Worm (Caenorhabditis elegans) whole organism, L1 larva: ENCODE results near the gene str-261.

ENCODE experiments used
- ceh-90 ChIP-seq: sonication (generic microtip); optimal IDR thresholded peaks from 2 replicates; lab custom pipeline; 2016; ENCODE audit warnings: missing genetic modification characterization, missing compliant biosample characterization
- fkh-8 ChIP-seq: sonication (generic microtip); optimal IDR thresholded peaks from 2 replicates; lab custom pipeline; 2016; ENCODE audit warnings: mild to moderate bottlenecking, missing genetic modification characterization, missing compliant biosample characterization
- nhr-19 ChIP-seq: fragments of 200-800 bp; sonication (Bioruptor generic); conservative IDR thresholded peaks from 2 replicates; pipeline ENCODE4 v1.3.6; 2022; ENCODE audit warnings: missing genetic modification characterization, missing compliant biosample characterization
- rnt-1 ChIP-seq: sonication (generic microtip); optimal IDR thresholded peaks from 2 replicates; lab custom pipeline; 2016; ENCODE audit warnings: mild to moderate bottlenecking, missing genetic modification characterization, moderate library complexity, missing compliant biosample characterization
- zag-1 ChIP-seq: fragments of 150-350 bp; optimal IDR thresholded peaks from 2 replicates; lab custom pipeline; 2014; ENCODE audit warnings: missing biosample characterization, missing genetic modification characterization
- zip-4 ChIP-seq: fragments of 200-800 bp; sonication (Bioruptor generic); optimal IDR thresholded peaks from 2 replicates; lab custom pipeline; 2018; ENCODE audit warnings: mild to moderate bottlenecking, missing genetic modification characterization, moderate library complexity, missing compliant biosample characterization
- ztf-11 ChIP-seq, 2 experiments: sonication (generic microtip); optimal IDR thresholded peaks; 2 replicates each; lab custom pipeline; 2016 to 2017; ENCODE audit warnings: missing genetic modification characterization in 2 of 2, missing biosample characterization in 1 of 2, missing compliant biosample characterization in 1 of 2

DNA sequence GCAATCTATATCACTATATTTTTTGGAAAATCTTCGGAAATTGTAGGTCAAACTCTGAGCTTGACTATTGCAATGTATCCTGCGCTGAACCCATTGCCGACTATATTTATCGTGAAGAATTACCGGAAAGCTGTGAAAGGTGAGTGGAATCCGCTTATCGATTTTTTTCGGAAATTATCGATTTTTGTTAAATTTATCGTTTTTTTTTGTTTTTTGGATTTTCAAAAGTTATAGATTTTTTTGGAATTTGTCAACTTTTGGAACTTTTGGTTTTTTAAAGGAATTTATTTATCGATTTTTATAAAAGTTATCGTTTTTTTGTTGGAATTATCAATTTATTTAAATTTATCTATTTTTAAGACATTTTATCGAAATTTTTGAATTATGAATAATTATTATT is 2.4 kb downstream of the str-261 start:
- no peak for TF ChIP-seq ztf-11 (tag; optimal IDR thresholded peaks at IDR 0.05; lab: Kevin White, UChicago)
- no peak for TF ChIP-seq rnt-1 (tag; lab: Kevin White, UChicago)
- no peak for TF ChIP-seq fkh-8
- TF ChIP-seq ceh-90 (tag; lab: Kevin White, UChicago), result no peak
- TF ChIP-seq nhr-19 (GFP tag; lab: Robert Waterston, UW), result no peak
- no peak for TF ChIP-seq zag-1 (tag; lab: Kevin White, UChicago)
- no peak for TF ChIP-seq zip-4 (GFP tag; lab: Kevin White, UChicago)
